Worm (Caenorhabditis elegans): ENCODE measurements around the gene F45D3.3.

DNA sequence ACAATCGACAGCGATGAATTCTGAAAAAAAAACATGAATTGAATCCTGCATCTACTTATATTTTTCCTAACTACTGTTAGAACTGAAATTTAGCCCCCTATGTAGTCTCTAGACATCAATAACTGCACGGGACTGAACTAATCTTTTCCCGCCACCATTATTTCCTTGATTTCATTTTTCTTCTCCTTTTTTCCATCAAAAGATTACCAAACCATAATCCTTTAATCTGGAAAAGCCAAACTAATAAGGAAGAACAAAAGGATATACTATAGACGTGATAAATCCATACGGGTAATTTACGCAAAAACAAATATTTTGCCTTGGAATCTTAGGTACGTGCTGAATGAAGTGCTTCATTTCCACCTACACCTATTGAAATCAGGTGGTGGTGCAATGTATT lies 17.1 kb upstream of the F45D3.3 start:
- TF ChIP-seq F49E8.2 (tag; optimal IDR thresholded peaks at IDR 0.05; ENCODE audit: insufficient read depth) (no peak), Y53F4B.3 (GFP tag; IDR thresholded peaks at IDR 0.05) (no peak), rcor-1 (GFP tag; IDR thresholded peaks at IDR 0.05) (no peak), ceh-100 (GFP tag; IDR thresholded peaks at IDR 0.05) (no peak), D2030.7 (GFP tag; IDR thresholded peaks at IDR 0.05) (no peak), snpc-4 (GFP tag; optimal IDR thresholded peaks at IDR 0.05) (no peak), snpc-4 (tag; optimal IDR thresholded peaks at IDR 0.05) (no peak), rec-8 (tag; optimal IDR thresholded peaks at IDR 0.05) (no peak), athp-1 (tag; optimal IDR thresholded peaks at IDR 0.05) (no peak), Y56A3A.18 (GFP tag; IDR thresholded peaks at IDR 0.05) (no peak), pha-4 (tag; optimal IDR thresholded peaks at IDR 0.05) (no peak)

All from whole organism, young adult.